Fruit fly (Drosophila melanogaster) whole organism, embryonic: ENCODE results near the gene CG16978.

Source experiments
- B-H2 ChIP-seq: fragments of 200-800 bp; sonication (Bioruptor generic); optimal IDR thresholded peaks from 2 replicates; lab custom pipeline; 2018; ENCODE audit warnings: missing biosample characterization, mild to moderate bottlenecking, missing genetic modification characterization
- CG10462 ChIP-seq: fragments of 200-800 bp; sonication (Bioruptor generic); optimal IDR thresholded peaks from 2 replicates; lab custom pipeline; 2016; ENCODE audit warnings: missing biosample characterization, missing genetic modification characterization
- CG11504 ChIP-seq: fragments of 200-800 bp; sonication (Bioruptor generic); optimal IDR thresholded peaks from 3 replicates; lab custom pipeline; 2019; ENCODE audit warnings: missing biosample characterization, mild to moderate bottlenecking, missing genetic modification characterization, moderate library complexity
- CG13894 ChIP-seq: fragments of 200-800 bp; sonication (Bioruptor generic); optimal IDR thresholded peaks from 3 replicates; lab custom pipeline; 2018; ENCODE audit warnings: missing biosample characterization, mild to moderate bottlenecking, missing genetic modification characterization, moderate library complexity
- CG14441 ChIP-seq: fragments of 200-800 bp; sonication (Bioruptor generic); IDR thresholded peaks from 2 replicates; pipeline ENCODE4 v1.3.6; 2022; ENCODE audit warnings: missing biosample characterization, missing genetic modification characterization
- CG14710 ChIP-seq: fragments of 200-800 bp; sonication (Bioruptor generic); optimal IDR thresholded peaks from 3 replicates; lab custom pipeline; 2019; ENCODE audit warnings: missing biosample characterization, mild to moderate bottlenecking, missing genetic modification characterization, moderate library complexity
- CG15073 ChIP-seq: fragments of 200-800 bp; sonication (Bioruptor generic); optimal IDR thresholded peaks from 2 replicates; lab custom pipeline; 2016; ENCODE audit warnings: missing biosample characterization, missing genetic modification characterization
- CG15514 ChIP-seq: fragments of 200-800 bp; sonication (Bioruptor generic); optimal IDR thresholded peaks from 3 replicates; lab custom pipeline; 2017; ENCODE audit warnings: missing biosample characterization, missing genetic modification characterization, mild to moderate bottlenecking, moderate library complexity, missing genetic modification reagents
- CG16815 ChIP-seq: fragments of 200-800 bp; sonication (Bioruptor generic); optimal IDR thresholded peaks from 3 replicates; lab custom pipeline; 2017; ENCODE audit warnings: missing biosample characterization, mild to moderate bottlenecking, missing genetic modification characterization
- CG18619 ChIP-seq: fragments of 200-800 bp; sonication (Bioruptor generic); optimal IDR thresholded peaks from 3 replicates; lab custom pipeline; 2017; ENCODE audit warnings: missing biosample characterization, mild to moderate bottlenecking, missing genetic modification characterization
- CG2202 ChIP-seq: fragments of 200-800 bp; sonication (Bioruptor generic); optimal IDR thresholded peaks from 2 replicates; lab custom pipeline; 2018; ENCODE audit warnings: missing biosample characterization, mild to moderate bottlenecking, missing genetic modification characterization
- CG30020 ChIP-seq: fragments of 200-800 bp; optimal IDR thresholded peaks from 2 replicates; lab custom pipeline; 2019; ENCODE audit warnings: missing biosample characterization, mild to moderate bottlenecking, missing genetic modification characterization, moderate library complexity
- CG31224 ChIP-seq: fragments of 200-800 bp; sonication (Bioruptor generic); IDR thresholded peaks from 2 replicates; pipeline ENCODE4 v1.3.6; 2022; ENCODE audit warnings: missing biosample characterization, missing genetic modification characterization
- CG3726 ChIP-seq: fragments of 200-800 bp; sonication (Bioruptor generic); IDR thresholded peaks from 3 replicates; pipeline ENCODE4, ENCODE4 v1.3.6; 2022; ENCODE audit warnings: missing biosample characterization, missing genetic modification characterization
- CG6272 ChIP-seq: fragments of 200-800 bp; sonication (Bioruptor generic); IDR thresholded peaks from 2 replicates; pipeline ENCODE4 v1.3.6; 2022; ENCODE audit warnings: missing biosample characterization, missing genetic modification characterization
- CG7556 ChIP-seq: fragments of 200-800 bp; sonication (Bioruptor generic); optimal IDR thresholded peaks from 2 replicates; lab custom pipeline; 2017; ENCODE audit warnings: missing biosample characterization, mild to moderate bottlenecking, missing genetic modification characterization
- CG9437 ChIP-seq: fragments of 200-800 bp; sonication (Bioruptor generic); optimal IDR thresholded peaks from 2 replicates; lab custom pipeline; 2018; ENCODE audit warnings: missing biosample characterization, mild to moderate bottlenecking, missing genetic modification characterization
- Camta ChIP-seq: fragments of 200-800 bp; sonication (Bioruptor generic); optimal IDR thresholded peaks from 2 replicates; lab custom pipeline; 2016; ENCODE audit warnings: missing biosample characterization, missing genetic modification characterization
- Dip2 ChIP-seq: fragments of 200-800 bp; sonication (Bioruptor generic); IDR thresholded peaks from 2 replicates; pipeline ENCODE4 v1.3.6; 2022; ENCODE audit warnings: missing biosample characterization, missing genetic modification characterization
- E2f2 ChIP-seq: fragments of 200-800 bp; sonication (Bioruptor generic); IDR thresholded peaks from 2 replicates; pipeline ENCODE4 v1.3.6; 2022; ENCODE audit warnings: missing biosample characterization, missing genetic modification characterization
- Hand ChIP-seq: fragments of 200-800 bp; sonication (Bioruptor generic); optimal IDR thresholded peaks from 2 replicates; lab custom pipeline; 2017; ENCODE audit warnings: mild to moderate bottlenecking, missing biosample characterization, missing genetic modification reagents, missing genetic modification characterization
- HmgD ChIP-seq: fragments of 200-800 bp; sonication (Bioruptor generic); optimal IDR thresholded peaks from 3 replicates; lab custom pipeline; 2016; ENCODE audit warnings: missing biosample characterization, missing genetic modification characterization
- Myb ChIP-seq: fragments of 200-800 bp; sonication (Bioruptor generic); optimal IDR thresholded peaks from 2 replicates; lab custom pipeline; 2016; ENCODE audit warnings: missing biosample characterization, missing genetic modification characterization
- Nf-YB ChIP-seq: fragments of 200-800 bp; sonication (Bioruptor generic); optimal IDR thresholded peaks from 3 replicates; lab custom pipeline; 2019; ENCODE audit warnings: missing biosample characterization, mild to moderate bottlenecking, missing genetic modification characterization, moderate library complexity
- Nf-YC ChIP-seq: fragments of 200-800 bp; optimal IDR thresholded peaks from 3 replicates; lab custom pipeline; 2019; ENCODE audit warnings: missing biosample characterization, mild to moderate bottlenecking, missing genetic modification characterization, moderate library complexity
- Pdp1 ChIP-seq, 2 experiments: fragments of 200-800 bp; sonication (Bioruptor generic); optimal IDR thresholded peaks; 3 replicates each; lab custom pipeline; 2016; ENCODE audit warnings: missing biosample characterization in 2 of 2, missing genetic modification characterization in 2 of 2, mild to moderate bottlenecking in 1 of 2, moderate library complexity in 1 of 2
- Taf1 ChIP-seq: fragments of 200-800 bp; sonication (Bioruptor generic); IDR thresholded peaks from 2 replicates; pipeline ENCODE4 v1.3.6; 2022; ENCODE audit warnings: missing biosample characterization, missing genetic modification characterization
- aop ChIP-seq: fragments of 200-800 bp; sonication (Bioruptor generic); IDR thresholded peaks from 2 replicates; pipeline ENCODE4 v1.3.6; 2022; ENCODE audit warnings: missing biosample characterization, missing genetic modification characterization
- ap ChIP-seq: fragments of 200-800 bp; sonication (Bioruptor generic); IDR thresholded peaks from 2 replicates; pipeline ENCODE4 v1.3.6; 2022; ENCODE audit warnings: missing biosample characterization, missing genetic modification characterization
- az2 ChIP-seq: fragments of 200-800 bp; sonication (Bioruptor generic); optimal IDR thresholded peaks from 3 replicates; lab custom pipeline; 2016; ENCODE audit warnings: missing biosample characterization, missing genetic modification characterization
- bigmax ChIP-seq: fragments of 200-800 bp; sonication (Bioruptor generic); optimal IDR thresholded peaks from 2 replicates; lab custom pipeline; 2018; ENCODE audit warnings: missing biosample characterization, mild to moderate bottlenecking, missing genetic modification characterization
- br ChIP-seq: fragments of >200 bp; optimal IDR thresholded peaks from 2 replicates; lab custom pipeline; 2017
- emc ChIP-seq: fragments of 200-800 bp; sonication (Bioruptor generic); optimal IDR thresholded peaks from 2 replicates; lab custom pipeline; 2016; ENCODE audit warnings: missing biosample characterization, missing genetic modification characterization
- eyg ChIP-seq: fragments of 200-800 bp; sonication (Bioruptor generic); optimal IDR thresholded peaks from 3 replicates; lab custom pipeline; 2016; ENCODE audit warnings: missing biosample characterization, missing genetic modification characterization
- fd64A ChIP-seq: fragments of 200-800 bp; sonication (Bioruptor generic); optimal IDR thresholded peaks from 3 replicates; lab custom pipeline; 2018; ENCODE audit warnings: missing biosample characterization, mild to moderate bottlenecking, missing genetic modification characterization
- gcm2 ChIP-seq: fragments of 200-800 bp; sonication (Bioruptor generic); optimal IDR thresholded peaks from 2 replicates; lab custom pipeline; 2016; ENCODE audit warnings: missing biosample characterization, missing genetic modification characterization
- gsb ChIP-seq: fragments of 200-800 bp; sonication (Bioruptor generic); IDR thresholded peaks from 2 replicates; pipeline ENCODE4 v1.3.6; 2022; ENCODE audit warnings: missing biosample characterization, missing genetic modification characterization
- h ChIP-seq: fragments of >200 bp; optimal IDR thresholded peaks from 2 replicates; lab custom pipeline; 2017
- ham ChIP-seq: fragments of 200-800 bp; sonication (Bioruptor generic); IDR thresholded peaks from 2 replicates; pipeline ENCODE4 v1.3.6; 2022; ENCODE audit warnings: missing biosample characterization, missing genetic modification characterization
- ind ChIP-seq: fragments of 200-800 bp; sonication (Bioruptor generic); optimal IDR thresholded peaks from 3 replicates; lab custom pipeline; 2016; ENCODE audit warnings: missing biosample characterization, missing genetic modification characterization
- jigr1 ChIP-seq: fragments of 200-800 bp; sonication (Bioruptor generic); IDR thresholded peaks from 3 replicates; pipeline ENCODE4 v1.3.6; 2022; ENCODE audit warnings: missing biosample characterization, missing genetic modification characterization
- lab ChIP-seq: fragments of 200-800 bp; sonication (Bioruptor generic); optimal IDR thresholded peaks from 3 replicates; lab custom pipeline; 2017; ENCODE audit warnings: missing biosample characterization, missing genetic modification characterization, mild to moderate bottlenecking, moderate library complexity, missing genetic modification reagents
- nmo ChIP-seq: fragments of 200-800 bp; sonication (Bioruptor generic); optimal IDR thresholded peaks from 2 replicates; lab custom pipeline; 2018; ENCODE audit warnings: missing biosample characterization, mild to moderate bottlenecking, missing genetic modification characterization, moderate library complexity
- sc ChIP-seq, 3 experiments: fragments of >200 bp in 2 of 3; fragments of 200-800 bp in 1 of 3; sonication (Bioruptor generic) in 1 of 3; optimal IDR thresholded peaks; 2 replicates in 2 of 3; 3 replicates in 1 of 3; lab custom pipeline; 2017; ENCODE audit warnings: mild to moderate bottlenecking in 1 of 3, missing biosample characterization in 1 of 3, missing genetic modification characterization in 1 of 3, missing genetic modification reagents in 1 of 3
- scrt ChIP-seq: fragments of 200-800 bp; sonication (Bioruptor generic); optimal IDR thresholded peaks from 2 replicates; lab custom pipeline; 2018; ENCODE audit warnings: missing biosample characterization, mild to moderate bottlenecking, missing genetic modification characterization, moderate library complexity
- tio ChIP-seq: fragments of 200-800 bp; sonication (Bioruptor generic); optimal IDR thresholded peaks from 2 replicates; lab custom pipeline; 2017; ENCODE audit warnings: missing biosample characterization, missing genetic modification characterization, inconsistent platforms
- trh ChIP-seq: fragments of 200-800 bp; sonication (Bioruptor generic); optimal IDR thresholded peaks from 2 replicates; lab custom pipeline; 2016; ENCODE audit warnings: missing biosample characterization, missing genetic modification characterization
- ttk ChIP-seq: fragments of 200-800 bp; sonication (Bioruptor generic); IDR thresholded peaks from 2 replicates; pipeline ENCODE4 v2.1.2; 2022; ENCODE audit warnings: missing biosample characterization, missing genetic modification characterization
- vfl ChIP-seq: fragments of 200-800 bp; sonication (Bioruptor generic); optimal IDR thresholded peaks from 2 replicates; lab custom pipeline; 2016; ENCODE audit warnings: missing biosample characterization, missing genetic modification characterization

The CG16978 gene

dm6 chr2L:13164994-13165801, 21.8 kb upstream of the CG16978 start, which contains the start of gene Sirt1 (continued):
- TF ChIP-seq CG10462 (GFP tag; lab: Kevin White, UChicago) (peak; percentile 59), CG14710 (tag; lab: Kevin White, UChicago) (peak; percentile 92), Pdp1 (GFP tag; optimal IDR thresholded peaks at IDR 0.05; lab: Kevin White, UChicago) (peak; percentile 70 to 85), tio (GFP tag; lab: Kevin White, UChicago) (peak; percentile 94), CG18619 (GFP tag; lab: Kevin White, UChicago) (peak; percentile 89), br (lab: Kevin White, UChicago) (no peak), CG11504 (tag; lab: Kevin White, UChicago) (peak; percentile 91), CG7556 (GFP tag; lab: Kevin White, UChicago) (peak; percentile 92), ind (peak; percentile 90), Hand (GFP tag; lab: Kevin White, UChicago) (peak; percentile 16), gcm2 (no peak), Taf1 (GFP tag; lab: Robert Waterston, UW) (peak; percentile 32; the same call in 1 of the 2 replicates), vfl (GFP tag; lab: Kevin White, UChicago) (peak; percentile 10), jigr1 (peak; percentile 70; the same call in 1 of the 3 replicates), B-H2 (GFP tag; lab: Kevin White, UChicago) (peak; percentile 30), HmgD (GFP tag; lab: Kevin White, UChicago) (no peak), CG31224 (GFP tag; lab: Robert Waterston, UW) (peak; percentile 79), fd64A (GFP tag; lab: Kevin White, UChicago) (no peak), CG13894 (tag; lab: Kevin White, UChicago) (peak; percentile 73), E2f2 (GFP tag; lab: Robert Waterston, UW) (peak; percentile 43; the same call in 1 of the 2 replicates), Camta (GFP tag; lab: Kevin White, UChicago) (peak; percentile 18), CG15514 (GFP tag; lab: Kevin White, UChicago) (peak; percentile 45), CG30020 (tag; lab: Kevin White, UChicago) (peak; percentile 78), nmo (GFP tag; lab: Kevin White, UChicago) (peak; percentile 95), CG3726 (GFP tag; lab: Robert Waterston, UW) (peak; percentile 77; the same call in 2 of the 3 replicates), ttk (GFP tag; lab: Robert Waterston, UW) (peak; percentile 64), gsb (GFP tag; lab: Robert Waterston, UW) (peak; percentile 52; the same call in 1 of the 2 replicates), emc (GFP tag; lab: Kevin White, UChicago) (no peak), lab (peak; percentile 76), aop (GFP tag; lab: Robert Waterston, UW) (no peak), Dip2 (GFP tag; lab: Robert Waterston, UW) (no peak), ap (GFP tag; lab: Robert Waterston, UW) (peak; percentile 70), trh (GFP tag; lab: Kevin White, UChicago) (peak; percentile 57), CG9437 (peak; percentile 94), eyg (peak; percentile 4), Nf-YB (peak; percentile 76), CG2202 (tag; lab: Kevin White, UChicago) (peak; percentile 40), scrt (peak; percentile 41), bigmax (GFP tag; lab: Kevin White, UChicago) (no peak), az2 (GFP tag; lab: Kevin White, UChicago) (peak; percentile 92), CG6272 (GFP tag; lab: Robert Waterston, UW) (peak; percentile 63), CG14441 (peak; percentile 75), Myb (GFP tag; lab: Kevin White, UChicago) (no peak), CG16815 (GFP tag; lab: Kevin White, UChicago) (peak; percentile 91), CG15073 (GFP tag; lab: Kevin White, UChicago) (peak; percentile 44), Nf-YC (tag; lab: Kevin White, UChicago) (peak; percentile 85), h (lab: Kevin White, UChicago) (no peak), sc (optimal IDR thresholded peaks at IDR 0.05; lab: Kevin White, UChicago) (no peak), sc (GFP tag; optimal IDR thresholded peaks at IDR 0.05; lab: Kevin White, UChicago) (peak; percentile 84), ham (GFP tag; lab: Robert Waterston, UW) (no peak)
